Worm (Caenorhabditis elegans) whole organism, L3 larva: ENCODE data around the gene C35C5.10.

Source experiments
- R02D3.7 ChIP-seq: fragments of 150-350 bp; optimal IDR thresholded peaks from 2 replicates; lab custom pipeline; 2014; ENCODE audit warnings: missing biosample characterization, missing genetic modification characterization
- ZK546.5 ChIP-seq: sonication (generic microtip); optimal IDR thresholded peaks from 2 replicates; lab custom pipeline; 2017; ENCODE audit warnings: missing biosample characterization, missing genetic modification characterization
- aly-2 ChIP-seq: fragments of 150-350 bp; optimal IDR thresholded peaks from 2 replicates; lab custom pipeline; 2014; ENCODE audit warnings: missing biosample characterization, missing genetic modification characterization
- ama-1 ChIP-seq: fragments of 150-350 bp; optimal IDR thresholded peaks from 2 replicates; lab custom pipeline; 2018
- ceh-16 ChIP-seq: sonication (generic microtip); optimal IDR thresholded peaks from 2 replicates; lab custom pipeline; 2017; ENCODE audit warnings: missing biosample characterization, missing genetic modification characterization
- ceh-28 ChIP-seq: fragments of 150-350 bp; optimal IDR thresholded peaks from 2 replicates; lab custom pipeline; 2014; ENCODE audit warnings: missing biosample characterization, missing genetic modification reagents, missing genetic modification characterization
- ceh-82 ChIP-seq: fragments of 150-350 bp; optimal IDR thresholded peaks from 2 replicates; lab custom pipeline; 2014; ENCODE audit warnings: missing biosample characterization, missing genetic modification characterization
- ceh-9 ChIP-seq: sonication (generic microtip); optimal IDR thresholded peaks from 2 replicates; lab custom pipeline; 2018; ENCODE audit warnings: missing biosample characterization, missing genetic modification characterization
- daf-12 ChIP-seq: fragments of 150-350 bp; optimal IDR thresholded peaks from 2 replicates; lab custom pipeline; 2014; ENCODE audit warnings: missing biosample characterization, missing genetic modification reagents, missing genetic modification characterization
- egl-27 ChIP-seq: sonication (generic microtip); optimal IDR thresholded peaks from 4 replicates; lab custom pipeline; 2017; ENCODE audit warnings: missing biosample characterization, missing genetic modification reagents, missing genetic modification characterization
- egl-5 ChIP-seq: fragments of 150-350 bp; optimal IDR thresholded peaks from 2 replicates; lab custom pipeline; 2017; ENCODE audit warnings: missing biosample characterization, missing genetic modification reagents, missing genetic modification characterization, inconsistent platforms
- elt-1 ChIP-seq: fragments of 150-350 bp; optimal IDR thresholded peaks from 2 replicates; lab custom pipeline; 2014; ENCODE audit warnings: missing biosample characterization, missing genetic modification characterization
- elt-2 ChIP-seq: sonication (generic microtip); optimal IDR thresholded peaks from 2 replicates; lab custom pipeline; 2016; ENCODE audit warnings: missing genetic modification reagents, mild to moderate bottlenecking, missing genetic modification characterization, missing compliant biosample characterization
- elt-3 ChIP-seq, 3 experiments: fragments of 150-350 bp in 1 of 3; sonication (generic microtip) in 2 of 3; optimal IDR thresholded peaks; 2 replicates in 2 of 3; 4 replicates in 1 of 3; lab custom pipeline; 2014 to 2017; ENCODE audit warnings: missing biosample characterization in 3 of 3, missing genetic modification characterization in 3 of 3
- eor-1 ChIP-seq, 2 experiments: fragments of 150-350 bp; optimal IDR thresholded peaks; 2 replicates each; lab custom pipeline; 2014 to 2018; ENCODE audit warnings: missing biosample characterization in 2 of 2, missing genetic modification characterization in 2 of 2
- fkh-10 ChIP-seq: sonication (generic microtip); optimal IDR thresholded peaks from 2 replicates; lab custom pipeline; 2017; ENCODE audit warnings: missing biosample characterization, missing genetic modification reagents, missing genetic modification characterization
- fkh-2 ChIP-seq: fragments of 150-350 bp; optimal IDR thresholded peaks from 2 replicates; lab custom pipeline; 2014; ENCODE audit warnings: missing biosample characterization, missing genetic modification reagents, missing genetic modification characterization
- fos-1 ChIP-seq: fragments of 150-350 bp; optimal IDR thresholded peaks from 2 replicates; lab custom pipeline; 2014; ENCODE audit warnings: missing biosample characterization, missing genetic modification characterization
- hmg-11 ChIP-seq: sonication (generic microtip); optimal IDR thresholded peaks from 2 replicates; lab custom pipeline; 2016; ENCODE audit warnings: missing genetic modification characterization, missing compliant biosample characterization
- jun-1 ChIP-seq: fragments of 150-350 bp; optimal IDR thresholded peaks from 2 replicates; lab custom pipeline; 2014; ENCODE audit warnings: missing biosample characterization, missing genetic modification reagents, missing genetic modification characterization
- lin-15B ChIP-seq: fragments of 150-350 bp; optimal IDR thresholded peaks from 2 replicates; lab custom pipeline; 2014; ENCODE audit warnings: missing biosample characterization, missing genetic modification characterization
- lin-39 ChIP-seq: fragments of 150-350 bp; optimal IDR thresholded peaks from 2 replicates; lab custom pipeline; 2018; ENCODE audit warnings: missing biosample characterization, missing genetic modification reagents, missing genetic modification characterization
- lsy-12 ChIP-seq: sonication (generic microtip); optimal IDR thresholded peaks from 2 replicates; lab custom pipeline; 2016; ENCODE audit warnings: mild to moderate bottlenecking, missing genetic modification characterization, missing compliant biosample characterization
- mdl-1 ChIP-seq: fragments of 150-350 bp; optimal IDR thresholded peaks from 2 replicates; lab custom pipeline; 2014; ENCODE audit warnings: missing biosample characterization, missing genetic modification characterization
- mml-1 ChIP-seq: fragments of 150-350 bp; sonication (generic microtip); optimal IDR thresholded peaks from 3 replicates; lab custom pipeline; 2014; ENCODE audit warnings: missing biosample characterization, missing genetic modification characterization
- nfya-1 ChIP-seq: sonication (generic microtip); optimal IDR thresholded peaks from 2 replicates; lab custom pipeline; 2017; ENCODE audit warnings: missing genetic modification characterization, mild to moderate bottlenecking, missing compliant biosample characterization, antibody characterized with exemption, moderate library complexity; ENCODE audit not compliant: insufficient read depth
- nhr-11 ChIP-seq: fragments of 150-350 bp; optimal IDR thresholded peaks from 2 replicates; lab custom pipeline; 2014; ENCODE audit warnings: missing biosample characterization, missing genetic modification characterization
- nhr-12 ChIP-seq: fragments of 150-350 bp; optimal IDR thresholded peaks from 2 replicates; lab custom pipeline; 2014; ENCODE audit warnings: missing biosample characterization, missing genetic modification characterization
- nhr-23 ChIP-seq: fragments of 150-350 bp; optimal IDR thresholded peaks from 2 replicates; lab custom pipeline; 2014; ENCODE audit warnings: missing biosample characterization, missing genetic modification reagents, missing genetic modification characterization
- nhr-237 ChIP-seq: fragments of 150-350 bp; optimal IDR thresholded peaks from 2 replicates; lab custom pipeline; 2014; ENCODE audit warnings: missing biosample characterization, missing genetic modification characterization
- nhr-25 ChIP-seq: sonication (generic microtip); optimal IDR thresholded peaks from 2 replicates; lab custom pipeline; 2017; ENCODE audit warnings: missing biosample characterization, missing genetic modification characterization
- nhr-28 ChIP-seq: fragments of 150-350 bp; optimal IDR thresholded peaks from 2 replicates; lab custom pipeline; 2014; ENCODE audit warnings: missing biosample characterization, missing genetic modification characterization
- nhr-43 ChIP-seq: sonication (generic microtip); optimal IDR thresholded peaks from 2 replicates; lab custom pipeline; 2016; ENCODE audit warnings: mild to moderate bottlenecking, missing genetic modification characterization, missing compliant biosample characterization; ENCODE audit not compliant: poor library complexity, severe bottlenecking
- nhr-67 ChIP-seq: fragments of 150-350 bp; optimal IDR thresholded peaks from 2 replicates; lab custom pipeline; 2014; ENCODE audit warnings: missing biosample characterization, missing genetic modification characterization
- nhr-76 ChIP-seq: fragments of 150-350 bp; sonication (generic microtip); optimal IDR thresholded peaks from 5 replicates; lab custom pipeline; 2014; ENCODE audit warnings: missing biosample characterization, missing genetic modification characterization
- nhr-77 ChIP-seq: fragments of 150-350 bp; optimal IDR thresholded peaks from 2 replicates; lab custom pipeline; 2014; ENCODE audit warnings: missing biosample characterization, missing genetic modification characterization
- pha-4 ChIP-seq: fragments of 150-350 bp; optimal IDR thresholded peaks from 2 replicates; lab custom pipeline; 2014; ENCODE audit warnings: missing biosample characterization, missing genetic modification reagents, missing genetic modification characterization
- pqm-1 ChIP-seq: fragments of 150-350 bp; optimal IDR thresholded peaks from 2 replicates; lab custom pipeline; 2017; ENCODE audit warnings: missing biosample characterization, missing genetic modification characterization, inconsistent platforms
- sea-2 ChIP-seq: fragments of 150-350 bp; sonication (generic microtip); optimal IDR thresholded peaks from 4 replicates; lab custom pipeline; 2014; ENCODE audit warnings: missing biosample characterization, missing genetic modification reagents, missing genetic modification characterization
- skn-1 ChIP-seq: fragments of 150-350 bp; optimal IDR thresholded peaks from 2 replicates; lab custom pipeline; 2014; ENCODE audit warnings: missing biosample characterization, missing genetic modification characterization
- snpc-4 ChIP-seq: fragments of 150-350 bp; optimal IDR thresholded peaks from 2 replicates; lab custom pipeline; 2014; ENCODE audit warnings: missing biosample characterization, missing genetic modification characterization
- tbx-2 ChIP-seq: sonication (generic microtip); optimal IDR thresholded peaks from 2 replicates; lab custom pipeline; 2016; ENCODE audit warnings: mild to moderate bottlenecking, missing genetic modification characterization, missing compliant biosample characterization
- unc-39 ChIP-seq: sonication (generic microtip); optimal IDR thresholded peaks from 4 replicates; lab custom pipeline; 2017; ENCODE audit warnings: missing biosample characterization, missing genetic modification characterization
- unc-62 ChIP-seq: fragments of 150-350 bp; sonication (generic microtip); optimal IDR thresholded peaks from 4 replicates; lab custom pipeline; 2014; ENCODE audit warnings: missing biosample characterization, missing genetic modification reagents, missing genetic modification characterization
- zag-1 ChIP-seq: fragments of 150-350 bp; optimal IDR thresholded peaks from 2 replicates; lab custom pipeline; 2014; ENCODE audit warnings: missing biosample characterization, missing genetic modification characterization
- ztf-11 ChIP-seq: fragments of 150-350 bp; optimal IDR thresholded peaks from 2 replicates; lab custom pipeline; 2014; ENCODE audit warnings: missing biosample characterization, missing genetic modification characterization
- ztf-4 ChIP-seq: fragments of 150-350 bp; optimal IDR thresholded peaks from 2 replicates; lab custom pipeline; 2014; ENCODE audit warnings: missing biosample characterization, missing genetic modification characterization

The C35C5.10 gene

ce11 chrX:11605214-11605765 lies 49.2 kb downstream of the C35C5.10 start, which contains the start of gene ftt-2:
ftt-2 (minus strand) TSS chrX:11605419.
- TF ChIP-seq nhr-237 (tag; lab: Kevin White, UChicago) (no peak), ama-1 (lab: Kevin White, UChicago) (peak; percentile 80), nhr-77 (no peak)

DNA sequence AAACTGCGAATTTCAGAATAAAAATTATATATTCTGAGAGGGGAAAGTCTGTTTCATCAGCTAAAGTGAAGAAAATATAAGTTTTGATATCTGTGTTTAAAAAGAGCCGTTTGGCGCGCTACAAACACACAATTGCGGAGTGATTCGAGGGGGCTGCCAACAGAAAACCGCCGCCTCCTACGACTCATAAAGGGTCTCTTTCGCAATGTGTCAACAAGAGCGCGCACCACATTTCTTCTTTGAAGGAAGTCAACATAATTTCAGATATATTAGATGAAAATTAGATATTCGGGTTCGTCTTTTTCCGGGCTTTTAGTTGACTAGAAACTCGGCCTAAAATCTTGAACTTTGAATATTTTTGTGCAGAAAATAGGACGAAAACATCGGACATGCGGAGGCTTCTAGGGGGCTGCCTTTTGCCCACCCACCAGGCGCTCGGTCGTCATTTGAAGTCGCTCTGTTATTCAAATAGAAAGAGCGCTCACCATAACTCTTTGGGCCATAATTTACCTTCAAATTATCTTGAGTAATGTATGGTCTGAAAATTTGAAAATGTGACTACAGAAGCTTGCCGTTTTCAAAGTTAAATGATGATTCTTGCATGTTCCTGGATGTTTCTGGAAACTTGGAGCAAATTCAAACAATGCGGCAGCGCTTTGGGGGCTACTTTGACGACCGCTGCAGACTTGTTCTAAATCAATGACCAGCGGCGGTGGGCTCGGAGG lies 49.9 kb downstream of the C35C5.10 start:
- peak in 1 of 3 experiments; percentile 95 for TF ChIP-seq elt-3 (tag; optimal IDR thresholded peaks at IDR 0.05; lab: Kevin White, UChicago)
- TF ChIP-seq fkh-10 (GFP tag; lab: Kevin White, UChicago), result peak; percentile 37
- TF ChIP-seq ztf-11, result peak; percentile 10
- TF ChIP-seq nhr-28 (tag; lab: Kevin White, UChicago), result no peak
- TF ChIP-seq ceh-16 (tag; lab: Kevin White, UChicago), result no peak
- TF ChIP-seq ZK546.5 (tag; lab: Kevin White, UChicago), result peak; percentile 41
- peak; percentile 59 for TF ChIP-seq daf-12 (tag; lab: Kevin White, UChicago)
- TF ChIP-seq skn-1 (tag; lab: Kevin White, UChicago), result no peak
- TF ChIP-seq lin-15B, result peak; percentile 32
- TF ChIP-seq nhr-76 (tag; lab: Kevin White, UChicago), result peak; percentile 84
- TF ChIP-seq eor-1 (tag; optimal IDR thresholded peaks at IDR 0.05; lab: Kevin White, UChicago), result peak; percentile 87 to 93
- peak; percentile 72 for TF ChIP-seq lin-39
- peak; percentile 43 for TF ChIP-seq mml-1 (tag; lab: Kevin White, UChicago)
- peak; percentile 90 for TF ChIP-seq elt-2
- no peak for TF ChIP-seq unc-62
- peak; percentile 93 for TF ChIP-seq tbx-2 (tag; lab: Kevin White, UChicago)
- peak; percentile 74 for TF ChIP-seq ceh-82 (tag; lab: Kevin White, UChicago)
- peak; percentile 23 for TF ChIP-seq nhr-67
- no peak for TF ChIP-seq nhr-237 (tag; lab: Kevin White, UChicago)
- no peak for TF ChIP-seq ama-1 (lab: Kevin White, UChicago)
- TF ChIP-seq sea-2 (GFP tag; lab: Kevin White, UChicago), result peak; percentile 99
- peak; percentile 63 for TF ChIP-seq pha-4 (tag; lab: Kevin White, UChicago)
- TF ChIP-seq nhr-77, result peak; percentile 82
- TF ChIP-seq fkh-2 (tag; lab: Kevin White, UChicago), result no peak
- peak; percentile 86 for TF ChIP-seq nhr-23 (tag; lab: Kevin White, UChicago)
- peak; percentile 82 for TF ChIP-seq R02D3.7
- peak; percentile 34 for TF ChIP-seq aly-2
- TF ChIP-seq egl-27 (tag; lab: Kevin White, UChicago), result no peak
- peak; percentile 72 for TF ChIP-seq nhr-25 (tag; lab: Kevin White, UChicago)
- peak; percentile 96 for TF ChIP-seq lsy-12 (tag; lab: Kevin White, UChicago)
- TF ChIP-seq jun-1 (tag; lab: Kevin White, UChicago), result peak; percentile 84
- TF ChIP-seq fos-1 (tag; lab: Kevin White, UChicago), result peak; percentile 81
- TF ChIP-seq ceh-9 (tag; lab: Kevin White, UChicago), result peak; percentile 79
- TF ChIP-seq ceh-28 (tag; lab: Kevin White, UChicago), result peak; percentile 78
- TF ChIP-seq zag-1 (tag; lab: Kevin White, UChicago), result peak; percentile 76
- peak; percentile 86 for TF ChIP-seq ztf-4 (tag; lab: Kevin White, UChicago)
- TF ChIP-seq nhr-12 (tag; lab: Kevin White, UChicago), result peak; percentile 6
- peak; percentile 72 for TF ChIP-seq hmg-11 (tag; lab: Kevin White, UChicago)
- peak; percentile 61 for TF ChIP-seq snpc-4 (tag; lab: Kevin White, UChicago)
- peak; percentile 8 for TF ChIP-seq mdl-1
- TF ChIP-seq pqm-1, result peak; percentile 58
- TF ChIP-seq egl-5 (tag; lab: Kevin White, UChicago), result peak; percentile 45
- TF ChIP-seq nhr-11 (tag; lab: Kevin White, UChicago), result peak; percentile 93
- TF ChIP-seq nhr-43 (tag; lab: Kevin White, UChicago), result peak; percentile 79
- TF ChIP-seq nfya-1, result peak; percentile 66
- peak; percentile 74 for TF ChIP-seq elt-1 (tag; lab: Kevin White, UChicago)
- TF ChIP-seq unc-39 (tag; lab: Kevin White, UChicago), result no peak
